Worm (Caenorhabditis elegans): Measurements from ENCODE around the gene spe-6.

DNA sequence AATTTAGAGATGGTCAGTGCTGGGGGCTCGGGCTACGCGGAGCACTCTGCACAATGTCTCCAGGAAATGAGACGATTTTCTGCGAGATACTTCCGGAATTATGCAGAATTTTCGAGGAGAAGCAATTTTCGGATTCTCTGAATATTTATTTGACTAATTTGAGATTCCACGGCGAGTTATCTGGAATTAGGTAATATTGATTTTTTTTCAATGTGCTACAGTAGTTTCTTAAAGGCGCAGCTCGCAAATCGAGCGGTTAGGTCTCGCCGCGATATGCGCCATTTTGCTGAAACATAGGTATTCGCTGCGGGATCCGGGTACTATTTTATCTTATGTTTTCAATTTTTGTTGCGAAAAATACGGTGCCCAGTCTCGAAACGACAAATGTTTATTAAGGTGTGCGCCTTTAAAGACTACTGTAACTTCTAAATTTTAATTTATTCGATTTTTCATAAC is 29.4 kb downstream of the spe-6 start, which contains the start of gene nrps-1:
- TF ChIP-seq nhr-77 (tag; optimal IDR thresholded peaks at IDR 0.05): no peak
- no peak for TF ChIP-seq ceh-82 (tag; optimal IDR thresholded peaks at IDR 0.05)
- TF ChIP-seq zip-2 (tag; optimal IDR thresholded peaks at IDR 0.05): no peak
- TF ChIP-seq mdl-1 (tag; optimal IDR thresholded peaks at IDR 0.05): no peak
- TF ChIP-seq egl-27 (tag; optimal IDR thresholded peaks at IDR 0.05): no peak
- TF ChIP-seq dmd-8 (GFP tag; IDR thresholded peaks at IDR 0.05): no peak
- no peak for TF ChIP-seq ama-1 (optimal IDR thresholded peaks at IDR 0.05)
- TF ChIP-seq unc-62 (GFP tag; optimal IDR thresholded peaks at IDR 0.05 in 1 of 2): no peak
- no peak for TF ChIP-seq unc-62 (tag; optimal IDR thresholded peaks at IDR 0.05)
